1 fruit fly cellular context compared by ENCODE assay signal in the genomic region with DNA sequence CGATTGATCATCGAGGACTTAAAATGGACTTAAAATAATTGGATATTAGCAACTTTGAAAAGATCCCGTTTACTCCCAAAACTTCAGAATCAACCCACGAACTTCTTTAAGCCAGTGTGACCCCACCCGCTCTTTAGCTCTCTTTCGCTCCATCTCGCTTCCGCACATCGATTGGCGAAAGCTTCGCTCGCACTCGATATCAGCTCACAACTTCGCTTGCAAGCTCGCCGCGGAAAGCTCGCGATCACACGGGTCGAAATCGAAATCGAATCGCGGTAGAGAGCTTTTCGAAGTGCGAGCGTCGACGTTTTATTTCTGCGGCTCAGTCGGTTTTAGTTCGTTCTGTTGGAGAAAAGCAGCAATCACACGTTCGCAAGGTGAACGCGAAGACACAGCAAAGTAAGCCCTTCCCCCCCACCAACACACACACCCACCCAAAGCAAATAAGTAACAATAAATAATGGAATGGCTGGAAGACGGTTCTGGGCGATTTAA.
TF ChIP-seq lines count a peak whose summit lies in the region.

A gene (plus strand): TSS at position 278 of the 495 bp plus-strand sequence.

TF ChIP-seq in whole organism, embryonic, 481 proteins besides CTCF, POLR2A, EP300 and RAD21 (continued from another document and continues in another):
- no peak for TF ChIP-seq gcm2 (GFP tag; optimal IDR thresholded peaks at IDR 0.05; lab: Kevin White, UChicago)
- TF ChIP-seq CG5245 (GFP tag; optimal IDR thresholded peaks at IDR 0.05; lab: Kevin White, UChicago): no peak
- peak; percentile 31 for TF ChIP-seq CG1529 (GFP tag; optimal IDR thresholded peaks at IDR 0.05; lab: Kevin White, UChicago)
- TF ChIP-seq Mrtf (GFP tag; IDR thresholded peaks at IDR 0.05; lab: Robert Waterston, UW): 0 out of 3 replicates have a peak, but pooled peaks have one; percentile 20
- no peak for TF ChIP-seq CG5180 (GFP tag; optimal IDR thresholded peaks at IDR 0.05; lab: Kevin White, UChicago)
- peak; percentile 75 for TF ChIP-seq schlank (tag; optimal IDR thresholded peaks at IDR 0.05; lab: Kevin White, UChicago)
- TF ChIP-seq HLH3B (GFP tag; IDR thresholded peaks at IDR 0.05; lab: Robert Waterston, UW): peak; percentile 65
- peak; percentile 8 for TF ChIP-seq CG31365 (tag; optimal IDR thresholded peaks at IDR 0.05; lab: Kevin White, UChicago)
- no peak for TF ChIP-seq gro (GFP tag; optimal IDR thresholded peaks at IDR 0.05; lab: Kevin White, UChicago)
- no peak for TF ChIP-seq h (optimal IDR thresholded peaks at IDR 0.05; lab: Kevin White, UChicago)
- no peak for TF ChIP-seq CG3065 (GFP tag; optimal IDR thresholded peaks at IDR 0.05; lab: Kevin White, UChicago)
- peak; percentile 83 for TF ChIP-seq sob (GFP tag; IDR thresholded peaks at IDR 0.05; lab: Robert Waterston, UW)
- TF ChIP-seq phol (tag; optimal IDR thresholded peaks at IDR 0.05; lab: Kevin White, UChicago): no peak
- TF ChIP-seq Doc3 (GFP tag; IDR thresholded peaks at IDR 0.05; lab: Robert Waterston, UW; ENCODE audit: partially characterized antibody): 0 out of 3 replicates have a peak, but pooled peaks have one; percentile 16
- no peak for TF ChIP-seq croc (GFP tag; conservative IDR thresholded peaks at IDR 0.05; lab: Robert Waterston, UW)
- no peak for TF ChIP-seq CG14860 (GFP tag; IDR thresholded peaks at IDR 0.05; lab: Robert Waterston, UW; ENCODE audit: partially characterized antibody)
- TF ChIP-seq GATAe (GFP tag; conservative IDR thresholded peaks at IDR 0.05; lab: Robert Waterston, UW): no peak
- no peak for TF ChIP-seq Ssrp (tag; optimal IDR thresholded peaks at IDR 0.05; lab: Kevin White, UChicago)
- no peak for TF ChIP-seq CG11696 (GFP tag; IDR thresholded peaks at IDR 0.05; lab: Robert Waterston, UW)
- peak; percentile 39 for TF ChIP-seq CG3163 (GFP tag; optimal IDR thresholded peaks at IDR 0.05; lab: Kevin White, UChicago)
- TF ChIP-seq NC2α (GFP tag; optimal IDR thresholded peaks at IDR 0.05; lab: Kevin White, UChicago): peak; percentile 10
- TF ChIP-seq tll (GFP tag; optimal IDR thresholded peaks at IDR 0.05; lab: Kevin White, UChicago): no peak
- peak; percentile 11 for TF ChIP-seq CG2678 (tag; optimal IDR thresholded peaks at IDR 0.05; lab: Kevin White, UChicago)
- TF ChIP-seq pho (GFP tag; optimal IDR thresholded peaks at IDR 0.05; lab: Kevin White, UChicago): peak; percentile 10
- TF ChIP-seq kni (GFP tag; optimal IDR thresholded peaks at IDR 0.05; lab: Kevin White, UChicago): no peak
- TF ChIP-seq Fer2 (tag; optimal IDR thresholded peaks at IDR 0.05; lab: Kevin White, UChicago): no peak
- TF ChIP-seq CG31441 (GFP tag; IDR thresholded peaks at IDR 0.05; lab: Robert Waterston, UW): no peak
- no peak for TF ChIP-seq CG1024 (GFP tag; IDR thresholded peaks at IDR 0.05; lab: Robert Waterston, UW)
- no peak for TF ChIP-seq CG7372 (GFP tag; IDR thresholded peaks at IDR 0.05; lab: Robert Waterston, UW)
- TF ChIP-seq TFAM (GFP tag; optimal IDR thresholded peaks at IDR 0.05; lab: Kevin White, UChicago): no peak
- no peak for TF ChIP-seq CG2129 (GFP tag; IDR thresholded peaks at IDR 0.05; lab: Robert Waterston, UW; ENCODE audit: partially characterized antibody)
- no peak for TF ChIP-seq CG43689 (GFP tag; IDR thresholded peaks at IDR 0.05; lab: Robert Waterston, UW)
- peak; percentile 55 for TF ChIP-seq CG11723 (GFP tag; optimal IDR thresholded peaks at IDR 0.05; lab: Kevin White, UChicago)
- peak; percentile 55 for TF ChIP-seq org-1 (GFP tag; optimal IDR thresholded peaks at IDR 0.05; lab: Kevin White, UChicago)
- peak; percentile 43 for TF ChIP-seq disco-r (GFP tag; optimal IDR thresholded peaks at IDR 0.05; lab: Kevin White, UChicago)
- TF ChIP-seq Dip2 (GFP tag; IDR thresholded peaks at IDR 0.05; lab: Robert Waterston, UW): no peak
- no peak for TF ChIP-seq Nf-YC (tag; optimal IDR thresholded peaks at IDR 0.05; lab: Kevin White, UChicago)
- TF ChIP-seq Hand (GFP tag; optimal IDR thresholded peaks at IDR 0.05; lab: Kevin White, UChicago): peak; percentile 56
- TF ChIP-seq emc (GFP tag; optimal IDR thresholded peaks at IDR 0.05; lab: Kevin White, UChicago): no peak
- no peak for TF ChIP-seq ase (GFP tag; IDR thresholded peaks at IDR 0.05; lab: Robert Waterston, UW)
- no peak for TF ChIP-seq tio (GFP tag; optimal IDR thresholded peaks at IDR 0.05; lab: Kevin White, UChicago)
- TF ChIP-seq luna (GFP tag; optimal IDR thresholded peaks at IDR 0.05; lab: Kevin White, UChicago): peak; percentile 72
- no peak for TF ChIP-seq slp2 (GFP tag; optimal IDR thresholded peaks at IDR 0.05; lab: Kevin White, UChicago)
- no peak for TF ChIP-seq CG34224 (GFP tag; IDR thresholded peaks at IDR 0.05; lab: Robert Waterston, UW; ENCODE audit: partially characterized antibody)
- TF ChIP-seq CG6654 (GFP tag; optimal IDR thresholded peaks at IDR 0.05; lab: Kevin White, UChicago): no peak
- no peak for TF ChIP-seq CG33213 (GFP tag; optimal IDR thresholded peaks at IDR 0.05; lab: Kevin White, UChicago)
- no peak for TF ChIP-seq sens-2 (GFP tag; IDR thresholded peaks at IDR 0.05; lab: Robert Waterston, UW)
- TF ChIP-seq CG8478 (optimal IDR thresholded peaks at IDR 0.05; lab: Kevin White, UChicago): no peak
- no peak for TF ChIP-seq Stat92E (GFP tag; optimal IDR thresholded peaks at IDR 0.05; lab: Kevin White, UChicago)
- no peak for TF ChIP-seq Fer1 (GFP tag; optimal IDR thresholded peaks at IDR 0.05; lab: Kevin White, UChicago)
- TF ChIP-seq pan (optimal IDR thresholded peaks at IDR 0.05; lab: Kevin White, UChicago): no peak
- TF ChIP-seq pan (GFP tag; optimal IDR thresholded peaks at IDR 0.05 in 1 of 2, IDR thresholded peaks at IDR 0.05 in 1 of 2): peak in 1 of 2 experiments; percentile 6
- TF ChIP-seq Hr51 (GFP tag; optimal IDR thresholded peaks at IDR 0.05; lab: Kevin White, UChicago): peak; percentile 37 to 46
- no peak for TF ChIP-seq CG14441 (GFP tag; IDR thresholded peaks at IDR 0.05; lab: Robert Waterston, UW)
- no peak for TF ChIP-seq CG2712 (tag; optimal IDR thresholded peaks at IDR 0.05; lab: Kevin White, UChicago)
- TF ChIP-seq C15 (GFP tag; IDR thresholded peaks at IDR 0.05; lab: Robert Waterston, UW): no peak
- peak; percentile 20; the same call in 1 of the 3 replicates for TF ChIP-seq CG14050 (GFP tag; IDR thresholded peaks at IDR 0.05; lab: Robert Waterston, UW)
- no peak for TF ChIP-seq CG3281 (GFP tag; optimal IDR thresholded peaks at IDR 0.05; lab: Kevin White, UChicago)
- peak; percentile 68 for TF ChIP-seq onecut (GFP tag; IDR thresholded peaks at IDR 0.05; lab: Robert Waterston, UW)
- TF ChIP-seq CG32767 (GFP tag; IDR thresholded peaks at IDR 0.05; lab: Robert Waterston, UW): no peak
- TF ChIP-seq mld (GFP tag; IDR thresholded peaks at IDR 0.05; lab: Robert Waterston, UW; ENCODE audit: partially characterized antibody): 0 out of 3 replicates have a peak, but pooled peaks have one; percentile 68
- peak; percentile 57 for TF ChIP-seq Mes4 (GFP tag; optimal IDR thresholded peaks at IDR 0.05; lab: Kevin White, UChicago)
- TF ChIP-seq slou (GFP tag; optimal IDR thresholded peaks at IDR 0.05; lab: Kevin White, UChicago): no peak
- TF ChIP-seq z (GFP tag; IDR thresholded peaks at IDR 0.05; lab: Robert Waterston, UW): 0 out of 3 replicates have a peak, but pooled peaks have one; percentile 14
- TF ChIP-seq CG10543 (GFP tag; optimal IDR thresholded peaks at IDR 0.05; lab: Kevin White, UChicago): peak; percentile 86
- TF ChIP-seq CG15601 (tag; optimal IDR thresholded peaks at IDR 0.05; lab: Kevin White, UChicago): peak; percentile 28
- TF ChIP-seq CG1647 (GFP tag; optimal IDR thresholded peaks at IDR 0.05; lab: Kevin White, UChicago): no peak
- TF ChIP-seq chn (GFP tag; optimal IDR thresholded peaks at IDR 0.05; lab: Kevin White, UChicago): no peak
- peak; percentile 68 for TF ChIP-seq PHDP (tag; optimal IDR thresholded peaks at IDR 0.05; lab: Kevin White, UChicago)
- peak; percentile 17 for TF ChIP-seq psq (GFP tag; optimal IDR thresholded peaks at IDR 0.05; lab: Kevin White, UChicago)
- TF ChIP-seq tgo (GFP tag; IDR thresholded peaks at IDR 0.05; lab: Robert Waterston, UW): peak; percentile 30; the same call in 1 of the 3 replicates
- peak; percentile 62 for TF ChIP-seq CG13287 (GFP tag; IDR thresholded peaks at IDR 0.05; lab: Robert Waterston, UW; ENCODE audit: partially characterized antibody)
- TF ChIP-seq gsb-n (tag; optimal IDR thresholded peaks at IDR 0.05; lab: Kevin White, UChicago): no peak
- peak; percentile 46 for TF ChIP-seq maf-S (GFP tag; optimal IDR thresholded peaks at IDR 0.05; lab: Kevin White, UChicago)
- no peak for TF ChIP-seq CG17612 (GFP tag; IDR thresholded peaks at IDR 0.05; lab: Robert Waterston, UW)
- TF ChIP-seq CG8089 (GFP tag; optimal IDR thresholded peaks at IDR 0.05; lab: Kevin White, UChicago): peak; percentile 58
- peak; percentile 30 to 40 for TF ChIP-seq chif (GFP tag; optimal IDR thresholded peaks at IDR 0.05; lab: Kevin White, UChicago)
- peak; percentile 56 for TF ChIP-seq CG18011 (GFP tag; optimal IDR thresholded peaks at IDR 0.05; lab: Kevin White, UChicago)
- TF ChIP-seq CG14965 (GFP tag; optimal IDR thresholded peaks at IDR 0.05; lab: Kevin White, UChicago; ENCODE audit: borderline replicate concordance): no peak
- no peak for TF ChIP-seq Optix (GFP tag; IDR thresholded peaks at IDR 0.05; lab: Robert Waterston, UW)
- TF ChIP-seq Sin3A (optimal IDR thresholded peaks at IDR 0.05; lab: Kevin White, UChicago): no peak
- TF ChIP-seq al (GFP tag; IDR thresholded peaks at IDR 0.05; lab: Robert Waterston, UW): no peak
- no peak for TF ChIP-seq CG6854 (GFP tag; optimal IDR thresholded peaks at IDR 0.05; lab: Kevin White, UChicago)
- no peak for TF ChIP-seq aop (GFP tag; IDR thresholded peaks at IDR 0.05; lab: Robert Waterston, UW)
- TF ChIP-seq ap (GFP tag; IDR thresholded peaks at IDR 0.05; lab: Robert Waterston, UW): 0 out of 2 replicates have a peak, but pooled peaks have one; percentile 2
- no peak for TF ChIP-seq sc (optimal IDR thresholded peaks at IDR 0.05; lab: Kevin White, UChicago)
- TF ChIP-seq sc (GFP tag; optimal IDR thresholded peaks at IDR 0.05; lab: Kevin White, UChicago): no peak
- peak; percentile 58 for TF ChIP-seq CG10366 (GFP tag; IDR thresholded peaks at IDR 0.05; lab: Robert Waterston, UW)
- 0 out of 2 replicates have a peak, but pooled peaks have one; percentile 36 for TF ChIP-seq CG14014 (GFP tag; IDR thresholded peaks at IDR 0.05; lab: Robert Waterston, UW)
- TF ChIP-seq dati (GFP tag; IDR thresholded peaks at IDR 0.05; lab: Robert Waterston, UW): no peak
- TF ChIP-seq Nf-YB (GFP tag; optimal IDR thresholded peaks at IDR 0.05; lab: Kevin White, UChicago): peak; percentile 32
- no peak for TF ChIP-seq cad (GFP tag; optimal IDR thresholded peaks at IDR 0.05; lab: Kevin White, UChicago)
- peak; percentile 87 for TF ChIP-seq NfI (GFP tag; optimal IDR thresholded peaks at IDR 0.05; lab: Kevin White, UChicago)
- TF ChIP-seq jing (GFP tag; optimal IDR thresholded peaks at IDR 0.05; lab: Kevin White, UChicago): no peak
- peak; percentile 14 for TF ChIP-seq CG7786 (GFP tag; optimal IDR thresholded peaks at IDR 0.05; lab: Kevin White, UChicago)
- TF ChIP-seq Mad (GFP tag; optimal IDR thresholded peaks at IDR 0.05; lab: Kevin White, UChicago): peak; percentile 50
- TF ChIP-seq Scr (GFP tag; IDR thresholded peaks at IDR 0.05; lab: Robert Waterston, UW; ENCODE audit: partially characterized antibody): no peak; the same call in 1 of the 2 replicates
- TF ChIP-seq Xrp1 (GFP tag; IDR thresholded peaks at IDR 0.05; lab: Robert Waterston, UW): no peak
- no peak for TF ChIP-seq CG7928 (GFP tag; optimal IDR thresholded peaks at IDR 0.05; lab: Kevin White, UChicago)
- no peak for TF ChIP-seq jigr1 (GFP tag; IDR thresholded peaks at IDR 0.05; lab: Robert Waterston, UW)
- TF ChIP-seq cato (GFP tag; optimal IDR thresholded peaks at IDR 0.05; lab: Kevin White, UChicago; ENCODE audit: borderline replicate concordance): peak; percentile 22
- TF ChIP-seq pita (GFP tag; optimal IDR thresholded peaks at IDR 0.05; lab: Kevin White, UChicago): no peak
- peak; percentile 42 for TF ChIP-seq sug (tag; optimal IDR thresholded peaks at IDR 0.05; lab: Kevin White, UChicago)
- no peak for TF ChIP-seq CG17829 (tag; optimal IDR thresholded peaks at IDR 0.05; lab: Kevin White, UChicago)
- TF ChIP-seq CG3847 (GFP tag; IDR thresholded peaks at IDR 0.05; lab: Robert Waterston, UW): peak; percentile 71
- TF ChIP-seq dan (GFP tag; IDR thresholded peaks at IDR 0.05; lab: Robert Waterston, UW): no peak
- peak; percentile 86 for TF ChIP-seq CG12659 (GFP tag; optimal IDR thresholded peaks at IDR 0.05; lab: Kevin White, UChicago)
- no peak for TF ChIP-seq CG15696 (tag; optimal IDR thresholded peaks at IDR 0.05; lab: Kevin White, UChicago)
- TF ChIP-seq D19B (GFP tag; optimal IDR thresholded peaks at IDR 0.05; lab: Kevin White, UChicago): no peak
- TF ChIP-seq CG4282 (GFP tag; optimal IDR thresholded peaks at IDR 0.05; lab: Kevin White, UChicago): no peak
- peak; percentile 67 for TF ChIP-seq Deaf1 (tag; optimal IDR thresholded peaks at IDR 0.05; lab: Kevin White, UChicago)
- TF ChIP-seq CG11695 (GFP tag; IDR thresholded peaks at IDR 0.05; lab: Robert Waterston, UW): no peak
- no peak for TF ChIP-seq eyg (GFP tag; optimal IDR thresholded peaks at IDR 0.05; lab: Kevin White, UChicago)
- TF ChIP-seq lilli (GFP tag; optimal IDR thresholded peaks at IDR 0.05; lab: Kevin White, UChicago): peak; percentile 47
- 0 out of 2 replicates have a peak, but pooled peaks have one; percentile 33 for TF ChIP-seq unc-4 (GFP tag; IDR thresholded peaks at IDR 0.05; lab: Robert Waterston, UW; ENCODE audit: partially characterized antibody)
- TF ChIP-seq BEAF-32 (GFP tag; optimal IDR thresholded peaks at IDR 0.05; lab: Kevin White, UChicago): peak; percentile 57
- TF ChIP-seq CG32772 (GFP tag; IDR thresholded peaks at IDR 0.05; lab: Robert Waterston, UW): no peak
- TF ChIP-seq CG16779 (GFP tag; IDR thresholded peaks at IDR 0.05; lab: Robert Waterston, UW): no peak
- no peak for TF ChIP-seq sr (GFP tag; IDR thresholded peaks at IDR 0.05; lab: Robert Waterston, UW)
- TF ChIP-seq da (GFP tag; optimal IDR thresholded peaks at IDR 0.05; lab: Kevin White, UChicago): no peak
- TF ChIP-seq nau (GFP tag; optimal IDR thresholded peaks at IDR 0.05; lab: Kevin White, UChicago): no peak
- peak; percentile 18 for TF ChIP-seq MESR4 (GFP tag; optimal IDR thresholded peaks at IDR 0.05; lab: Kevin White, UChicago)
- no peak for TF ChIP-seq CG16863 (GFP tag; optimal IDR thresholded peaks at IDR 0.05; lab: Kevin White, UChicago)
- TF ChIP-seq tup (GFP tag; optimal IDR thresholded peaks at IDR 0.05; lab: Kevin White, UChicago): no peak
- TF ChIP-seq fd102C (GFP tag; optimal IDR thresholded peaks at IDR 0.05; lab: Kevin White, UChicago): no peak
- TF ChIP-seq abd-A (tag; optimal IDR thresholded peaks at IDR 0.05; lab: Kevin White, UChicago): no peak
